Worm (Caenorhabditis elegans): Measurements from ENCODE around the gene F14F9.2.

F14F9.2 gene

DNA sequence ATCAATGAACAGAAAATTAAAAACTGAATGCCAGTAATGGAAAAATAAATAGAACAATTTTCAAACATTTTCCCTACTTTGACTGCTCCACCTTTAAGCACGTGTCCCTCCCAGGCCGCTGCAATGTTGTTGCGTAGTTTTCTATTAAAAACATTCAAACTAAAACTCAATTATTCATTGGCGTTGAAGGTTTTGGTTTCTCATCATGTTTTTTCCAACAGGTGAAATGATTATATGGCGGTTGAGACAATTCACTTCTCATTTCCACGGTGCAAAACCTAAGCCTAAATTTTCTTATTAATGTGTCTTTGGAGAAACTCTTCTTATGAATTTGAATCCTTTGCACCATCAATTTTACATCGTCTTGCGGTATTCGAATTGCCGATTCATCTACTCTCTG is 6.2 kb downstream of the F14F9.2 start, which contains the start of gene srh-130:
srh-130 (plus strand) TSS at position 301 of the 400 bp plus-strand sequence.
- TF ChIP-seq unc-62 (GFP tag; optimal IDR thresholded peaks at IDR 0.05 in 1 of 2) (peak in 1 of 2 experiments; percentile 0), unc-62 (tag; optimal IDR thresholded peaks at IDR 0.05) (no peak), nhr-77 (tag; optimal IDR thresholded peaks at IDR 0.05) (no peak)

DNA sequence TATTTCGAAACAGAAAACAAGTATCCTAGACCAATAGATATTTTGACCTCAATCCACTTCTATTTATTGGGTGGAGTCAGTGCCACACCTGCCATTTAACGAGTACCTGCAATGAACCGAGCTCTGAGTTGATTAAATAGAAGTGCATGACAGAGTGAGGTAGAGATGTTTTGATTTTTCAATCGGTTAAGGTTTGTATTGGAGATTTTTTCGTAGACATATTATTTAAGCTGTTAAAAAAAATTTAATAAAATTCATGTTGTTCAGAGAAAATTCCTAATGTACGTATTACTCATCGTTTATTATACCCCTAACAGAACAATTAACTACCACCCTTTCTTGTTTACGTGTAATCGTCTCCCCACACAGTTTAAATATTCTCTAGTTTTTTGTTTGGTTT is 10.9 kb downstream of the F14F9.2 start, which contains the start of gene srx-38:
srx-38 (minus strand) TSS at position 101 of the 400 bp plus-strand sequence.
- TF ChIP-seq gei-8 (GFP tag; optimal IDR thresholded peaks at IDR 0.05): no peak
- TF ChIP-seq D1046.2 (GFP tag; IDR thresholded peaks at IDR 0.05): no peak
- TF ChIP-seq unc-62 (GFP tag; optimal IDR thresholded peaks at IDR 0.05 in 1 of 2): no peak
- TF ChIP-seq unc-62 (tag; optimal IDR thresholded peaks at IDR 0.05): no peak
- TF ChIP-seq unc-39 (tag; optimal IDR thresholded peaks at IDR 0.05): no peak
- TF ChIP-seq fkh-10 (GFP tag; optimal IDR thresholded peaks at IDR 0.05): no peak
- TF ChIP-seq ctbp-1 (GFP tag; IDR thresholded peaks at IDR 0.05): no peak
- TF ChIP-seq ztf-7 (tag; optimal IDR thresholded peaks at IDR 0.05): no peak
- TF ChIP-seq Y75B8A.6 (GFP tag; IDR thresholded peaks at IDR 0.05): no peak
- no peak for TF ChIP-seq Y5F2A.4 (GFP tag; optimal IDR thresholded peaks at IDR 0.05)
- TF ChIP-seq php-3 (GFP tag; IDR thresholded peaks at IDR 0.05): no peak

DNA sequence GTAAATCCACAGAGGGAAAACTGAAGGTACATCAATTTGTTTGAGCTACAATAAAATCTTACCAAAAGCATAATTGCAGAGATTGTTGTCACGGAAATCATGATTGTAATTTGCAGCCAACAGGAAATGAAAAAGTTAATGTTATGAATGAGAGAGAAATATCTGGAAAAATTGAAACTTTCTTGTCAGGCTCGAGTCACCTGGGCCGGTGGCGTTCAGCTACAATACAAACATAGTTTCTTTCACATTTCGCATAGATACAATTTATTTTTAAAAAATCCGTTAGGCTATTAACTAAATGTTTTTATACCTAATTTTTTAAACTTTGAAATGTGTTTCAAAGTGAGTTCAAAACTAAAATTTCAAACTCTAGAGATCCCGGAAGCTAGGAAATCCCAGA is 13.0 kb downstream of the F14F9.2 start, which contains the start of gene srx-39:
srx-39 (minus strand) TSS at position 101 of the 400 bp plus-strand sequence.
- TF ChIP-seq mxl-3 (GFP tag; optimal IDR thresholded peaks at IDR 0.05): no peak
- TF ChIP-seq ceh-44 (GFP tag; IDR thresholded peaks at IDR 0.05): no peak
- no peak for TF ChIP-seq nhr-25 (tag; optimal IDR thresholded peaks at IDR 0.05; ENCODE audit: borderline replicate concordance, insufficient read depth)
- TF ChIP-seq ceh-82 (tag; optimal IDR thresholded peaks at IDR 0.05): no peak
- no peak for TF ChIP-seq nhr-42 (GFP tag; IDR thresholded peaks at IDR 0.05)
- no peak for TF ChIP-seq ztf-7 (tag; optimal IDR thresholded peaks at IDR 0.05)
- TF ChIP-seq dmd-8 (GFP tag; IDR thresholded peaks at IDR 0.05): no peak
- TF ChIP-seq pha-4 (GFP tag; IDR thresholded peaks at IDR 0.05): no peak
- no peak for TF ChIP-seq pha-4 (tag; optimal IDR thresholded peaks at IDR 0.05)
- no peak for TF ChIP-seq cey-2 (tag; optimal IDR thresholded peaks at IDR 0.05; ENCODE audit: borderline replicate concordance, insufficient read depth)
- TF ChIP-seq R02D3.7 (tag; optimal IDR thresholded peaks at IDR 0.05): no peak
- no peak for TF ChIP-seq nhr-48 (tag; optimal IDR thresholded peaks at IDR 0.05)
- no peak for TF ChIP-seq sdz-12 (GFP tag; optimal IDR thresholded peaks at IDR 0.05)
- no peak for TF ChIP-seq fos-1 (tag; optimal IDR thresholded peaks at IDR 0.05)
- TF ChIP-seq attf-4 (tag; optimal IDR thresholded peaks at IDR 0.05): no peak
- TF ChIP-seq mdt-29 (GFP tag; IDR thresholded peaks at IDR 0.05): no peak
- no peak for TF ChIP-seq lin-39 (tag; optimal IDR thresholded peaks at IDR 0.05)
- no peak for TF ChIP-seq nhr-237 (tag; optimal IDR thresholded peaks at IDR 0.05)
- no peak for TF ChIP-seq nhr-11 (tag; optimal IDR thresholded peaks at IDR 0.05)
- no peak for TF ChIP-seq nhr-41 (GFP tag; IDR thresholded peaks at IDR 0.05)
- no peak for TF ChIP-seq dmd-6 (GFP tag; IDR thresholded peaks at IDR 0.05)

ce11 chrV:5158302-5158701 is 13.7 kb downstream of the F14F9.2 start, which contains the start of gene abu-15:
abu-15 (plus strand) TSS chrV:5158602.
- TF ChIP-seq ceh-20 (GFP tag; IDR thresholded peaks at IDR 0.05): no peak
- TF ChIP-seq ceh-62 (tag; optimal IDR thresholded peaks at IDR 0.05): no peak
- TF ChIP-seq vab-7 (GFP tag; IDR thresholded peaks at IDR 0.05): no peak
- TF ChIP-seq daf-8 (GFP tag; IDR thresholded peaks at IDR 0.05): no peak
- TF ChIP-seq ZK337.2 (GFP tag; IDR thresholded peaks at IDR 0.05): no peak
- TF ChIP-seq lim-7 (GFP tag; IDR thresholded peaks at IDR 0.05): 0 out of 2 replicates have a peak, but pooled peaks have one; percentile 8
- TF ChIP-seq ceh-28 (tag; optimal IDR thresholded peaks at IDR 0.05): no peak
